Fruit fly (Drosophila melanogaster) whole organism, embryonic: ENCODE measurements around the gene CG4293.

ENCODE experiments used
- Blimp-1 ChIP-seq: fragments of 200-800 bp; sonication (Bioruptor generic); optimal IDR thresholded peaks from 3 replicates; lab custom pipeline; 2018; ENCODE audit warnings: missing biosample characterization, missing genetic modification characterization, mild to moderate bottlenecking, moderate library complexity, missing genetic modification reagents
- CG1024 ChIP-seq: fragments of 200-800 bp; sonication (Bioruptor generic); IDR thresholded peaks from 2 replicates; pipeline ENCODE4 v1.3.6; 2022; ENCODE audit warnings: missing biosample characterization, missing genetic modification characterization
- CG10366 ChIP-seq: fragments of 200-800 bp; sonication (Bioruptor generic); IDR thresholded peaks from 2 replicates; pipeline ENCODE4 v1.3.6; 2022; ENCODE audit warnings: missing biosample characterization, missing genetic modification characterization
- CG10565 ChIP-seq: fragments of 200-800 bp; sonication (Bioruptor generic); optimal IDR thresholded peaks from 3 replicates; lab custom pipeline; 2016; ENCODE audit warnings: missing biosample characterization, mild to moderate bottlenecking, missing genetic modification characterization
- CG11560 ChIP-seq: fragments of 200-800 bp; sonication (Bioruptor generic); IDR thresholded peaks from 3 replicates; pipeline ENCODE4 v1.3.6; 2022; ENCODE audit warnings: missing biosample characterization, missing genetic modification characterization
- CG11696 ChIP-seq: fragments of 200-800 bp; sonication (Bioruptor generic); IDR thresholded peaks from 2 replicates; pipeline ENCODE4 v1.3.6; 2022; ENCODE audit warnings: missing biosample characterization, missing genetic modification characterization
- CG12236 ChIP-seq: fragments of 200-800 bp; sonication (Bioruptor generic); optimal IDR thresholded peaks from 2 replicates; lab custom pipeline; 2016; ENCODE audit warnings: missing biosample characterization, missing genetic modification characterization
- CG12391 ChIP-seq: fragments of 200-800 bp; sonication (Bioruptor generic); optimal IDR thresholded peaks from 3 replicates; lab custom pipeline; 2018; ENCODE audit warnings: missing biosample characterization, mild to moderate bottlenecking, missing genetic modification characterization, moderate library complexity
- CG12942 ChIP-seq: fragments of 200-800 bp; sonication (Bioruptor generic); optimal IDR thresholded peaks from 3 replicates; lab custom pipeline; 2016; ENCODE audit warnings: missing biosample characterization, missing genetic modification characterization
- CG13296 ChIP-seq: fragments of 200-800 bp; sonication (Bioruptor generic); optimal IDR thresholded peaks from 3 replicates; lab custom pipeline; 2018; ENCODE audit warnings: missing biosample characterization, mild to moderate bottlenecking, missing genetic modification characterization
- CG13624 ChIP-seq: fragments of 200-800 bp; sonication (Bioruptor generic); optimal IDR thresholded peaks from 2 replicates; lab custom pipeline; 2016; ENCODE audit warnings: missing biosample characterization, missing genetic modification characterization
- CG14014 ChIP-seq: fragments of 200-800 bp; sonication (Bioruptor generic); IDR thresholded peaks from 2 replicates; pipeline ENCODE4 v1.3.6; 2022; ENCODE audit warnings: missing biosample characterization, missing genetic modification characterization
- CG15073 ChIP-seq: fragments of 200-800 bp; sonication (Bioruptor generic); optimal IDR thresholded peaks from 2 replicates; lab custom pipeline; 2016; ENCODE audit warnings: missing biosample characterization, missing genetic modification characterization
- CG15269 ChIP-seq: fragments of 200-800 bp; sonication (Bioruptor generic); optimal IDR thresholded peaks from 2 replicates; lab custom pipeline; 2018; ENCODE audit warnings: missing biosample characterization, mild to moderate bottlenecking, missing genetic modification characterization, moderate library complexity
- CG1529 ChIP-seq: fragments of 200-800 bp; sonication (Bioruptor generic); optimal IDR thresholded peaks from 3 replicates; lab custom pipeline; 2018; ENCODE audit warnings: missing biosample characterization, missing genetic modification characterization
- CG17802 ChIP-seq: fragments of 200-800 bp; sonication (Bioruptor generic); optimal IDR thresholded peaks from 2 replicates; lab custom pipeline; 2018; ENCODE audit warnings: missing biosample characterization, mild to moderate bottlenecking, missing genetic modification characterization, moderate library complexity
- CG17829 ChIP-seq: fragments of 200-800 bp; optimal IDR thresholded peaks from 2 replicates; lab custom pipeline; 2019; ENCODE audit warnings: missing biosample characterization, mild to moderate bottlenecking, missing genetic modification characterization, moderate library complexity
- CG17912 ChIP-seq: fragments of 200-800 bp; sonication (Bioruptor generic); optimal IDR thresholded peaks from 2 replicates; lab custom pipeline; 2018; ENCODE audit warnings: missing biosample characterization, mild to moderate bottlenecking, missing genetic modification characterization
- CG1832 ChIP-seq: fragments of 200-800 bp; sonication (Bioruptor generic); optimal IDR thresholded peaks from 2 replicates; lab custom pipeline; 2017; ENCODE audit warnings: missing biosample characterization, mild to moderate bottlenecking, missing genetic modification characterization, inconsistent platforms
- CG3065 ChIP-seq: fragments of 200-800 bp; sonication (Bioruptor generic); optimal IDR thresholded peaks from 2 replicates; lab custom pipeline; 2016; ENCODE audit warnings: missing biosample characterization, missing genetic modification characterization
- CG4360 ChIP-seq: fragments of 200-800 bp; sonication (Bioruptor generic); IDR thresholded peaks from 2 replicates; pipeline ENCODE4 v1.3.6; 2022; ENCODE audit warnings: missing biosample characterization, missing genetic modification characterization
- CG4730 ChIP-seq: fragments of 200-800 bp; sonication (Bioruptor generic); IDR thresholded peaks from 2 replicates; pipeline ENCODE4 v1.3.6; 2022; ENCODE audit warnings: missing biosample characterization, missing genetic modification characterization
- CG4854 ChIP-seq: fragments of 200-800 bp; sonication (Bioruptor generic); optimal IDR thresholded peaks from 2 replicates; lab custom pipeline; 2016; ENCODE audit warnings: missing biosample characterization, missing genetic modification characterization, inconsistent platforms
- CG5953 ChIP-seq: fragments of 200-800 bp; sonication (Bioruptor generic); IDR thresholded peaks from 2 replicates; pipeline ENCODE4 v1.3.6; 2022; ENCODE audit warnings: missing biosample characterization, missing genetic modification characterization
- CG7556 ChIP-seq: fragments of 200-800 bp; sonication (Bioruptor generic); optimal IDR thresholded peaks from 2 replicates; lab custom pipeline; 2017; ENCODE audit warnings: missing biosample characterization, mild to moderate bottlenecking, missing genetic modification characterization
- CG7786 ChIP-seq: fragments of 200-800 bp; sonication (Bioruptor generic); optimal IDR thresholded peaks from 2 replicates; lab custom pipeline; 2016; ENCODE audit warnings: missing biosample characterization, missing genetic modification characterization
- CG8478 ChIP-seq: fragments of >200 bp; optimal IDR thresholded peaks from 2 replicates; lab custom pipeline; 2018
- CG8944 ChIP-seq: fragments of 200-800 bp; sonication (Bioruptor generic); optimal IDR thresholded peaks from 3 replicates; lab custom pipeline; 2016; ENCODE audit warnings: missing biosample characterization, missing genetic modification characterization
- CTCF ChIP-seq: fragments of 200-800 bp; sonication (Bioruptor generic); optimal IDR thresholded peaks from 2 replicates; lab custom pipeline; 2017; ENCODE audit warnings: missing biosample characterization, mild to moderate bottlenecking, missing genetic modification characterization, moderate library complexity
- CkIIα-i1 ChIP-seq: fragments of 200-800 bp; sonication (Bioruptor generic); IDR thresholded peaks from 2 replicates; pipeline ENCODE4 v1.3.6; 2022; ENCODE audit warnings: missing biosample characterization, missing genetic modification characterization
- Dip2 ChIP-seq: fragments of 200-800 bp; sonication (Bioruptor generic); IDR thresholded peaks from 2 replicates; pipeline ENCODE4 v1.3.6; 2022; ENCODE audit warnings: missing biosample characterization, missing genetic modification characterization
- HLH54F ChIP-seq: fragments of 200-800 bp; sonication (Bioruptor generic); optimal IDR thresholded peaks from 3 replicates; lab custom pipeline; 2016; ENCODE audit warnings: missing biosample characterization, missing genetic modification characterization
- Hand ChIP-seq: fragments of 200-800 bp; sonication (Bioruptor generic); optimal IDR thresholded peaks from 2 replicates; lab custom pipeline; 2017; ENCODE audit warnings: mild to moderate bottlenecking, missing biosample characterization, missing genetic modification reagents, missing genetic modification characterization
- Hr51 ChIP-seq, 2 experiments: fragments of 200-800 bp; sonication (Bioruptor generic); optimal IDR thresholded peaks; 2 replicates in 1 of 2; 3 replicates in 1 of 2; lab custom pipeline; 2016 to 2018; ENCODE audit warnings: missing biosample characterization in 2 of 2, missing genetic modification characterization in 2 of 2, mild to moderate bottlenecking in 1 of 2, moderate library complexity in 1 of 2
- MTF-1 ChIP-seq: fragments of 200-800 bp; sonication (Bioruptor generic); optimal IDR thresholded peaks from 2 replicates; lab custom pipeline; 2018; ENCODE audit warnings: missing biosample characterization, mild to moderate bottlenecking, missing genetic modification characterization, borderline replicate concordance
- Med ChIP-seq: fragments of 200-800 bp; sonication (Bioruptor generic); peaks from one replicate; lab custom pipeline; 2016; ENCODE audit warnings: missing biosample characterization, missing genetic modification characterization, mild to moderate bottlenecking, inconsistent platforms, moderate library complexity
- NfI ChIP-seq: fragments of 200-800 bp; sonication (Bioruptor generic); optimal IDR thresholded peaks from 3 replicates; lab custom pipeline; 2018; ENCODE audit warnings: missing biosample characterization, mild to moderate bottlenecking, missing genetic modification characterization, moderate library complexity
- Rfx ChIP-seq: fragments of 200-800 bp; sonication (Bioruptor generic); IDR thresholded peaks from 2 replicates; pipeline ENCODE4 v1.3.6; 2022; ENCODE audit warnings: missing biosample characterization, missing genetic modification characterization
- Sox102F ChIP-seq: fragments of 200-800 bp; sonication (Bioruptor generic); optimal IDR thresholded peaks from 2 replicates; lab custom pipeline; 2018; ENCODE audit warnings: missing biosample characterization, mild to moderate bottlenecking, missing genetic modification characterization, moderate library complexity
- abd-A ChIP-seq: fragments of 200-800 bp; sonication (Bioruptor generic); optimal IDR thresholded peaks from 3 replicates; lab custom pipeline; 2019; ENCODE audit warnings: missing biosample characterization, mild to moderate bottlenecking, missing genetic modification characterization, moderate library complexity
- aop ChIP-seq: fragments of 200-800 bp; sonication (Bioruptor generic); IDR thresholded peaks from 2 replicates; pipeline ENCODE4 v1.3.6; 2022; ENCODE audit warnings: missing biosample characterization, missing genetic modification characterization
- ash1 ChIP-seq: fragments of 200-800 bp; sonication (Bioruptor generic); optimal IDR thresholded peaks from 2 replicates; lab custom pipeline; 2018; ENCODE audit warnings: missing biosample characterization, mild to moderate bottlenecking, missing genetic modification characterization
- chn ChIP-seq: fragments of 200-800 bp; sonication (Bioruptor generic); optimal IDR thresholded peaks from 2 replicates; lab custom pipeline; 2016; ENCODE audit warnings: missing biosample characterization, missing genetic modification characterization
- fu2 ChIP-seq: fragments of 200-800 bp; sonication (Bioruptor generic); optimal IDR thresholded peaks from 2 replicates; lab custom pipeline; 2016; ENCODE audit warnings: missing biosample characterization, missing genetic modification characterization
- gcm2 ChIP-seq: fragments of 200-800 bp; sonication (Bioruptor generic); optimal IDR thresholded peaks from 2 replicates; lab custom pipeline; 2016; ENCODE audit warnings: missing biosample characterization, missing genetic modification characterization
- grau ChIP-seq: fragments of 200-800 bp; optimal IDR thresholded peaks from 3 replicates; lab custom pipeline; 2019; ENCODE audit warnings: missing biosample characterization, mild to moderate bottlenecking, missing genetic modification characterization, moderate library complexity
- hth ChIP-seq: fragments of >200 bp; optimal IDR thresholded peaks from 2 replicates; lab custom pipeline; 2017; ENCODE audit warnings: inconsistent platforms
- pho ChIP-seq: fragments of 200-800 bp; sonication (Bioruptor generic); optimal IDR thresholded peaks from 2 replicates; lab custom pipeline; 2016; ENCODE audit warnings: missing biosample characterization, missing genetic modification characterization
- pzg ChIP-seq: fragments of 200-800 bp; sonication (Bioruptor generic); optimal IDR thresholded peaks from 3 replicates; lab custom pipeline; 2018; ENCODE audit warnings: missing biosample characterization, mild to moderate bottlenecking, missing genetic modification characterization, moderate library complexity
- sd ChIP-seq: fragments of 200-800 bp; sonication (Bioruptor generic); optimal IDR thresholded peaks from 3 replicates; lab custom pipeline; 2018; ENCODE audit warnings: missing biosample characterization, mild to moderate bottlenecking, missing genetic modification characterization, moderate library complexity
- sob ChIP-seq: fragments of 200-800 bp; sonication (Bioruptor generic); IDR thresholded peaks from 2 replicates; pipeline ENCODE4 v1.3.6; 2022; ENCODE audit warnings: missing biosample characterization, missing genetic modification characterization
- vnd ChIP-seq: fragments of 200-800 bp; sonication (Bioruptor generic); IDR thresholded peaks from 3 replicates; pipeline ENCODE4 v1.3.6; 2022; ENCODE audit warnings: missing biosample characterization, missing genetic modification characterization; ENCODE audit not compliant: partially characterized antibody
- vvl ChIP-seq: fragments of 200-800 bp; sonication (Bioruptor generic); IDR thresholded peaks from 2 replicates; pipeline ENCODE4 v1.3.6; 2022; ENCODE audit warnings: missing biosample characterization, missing genetic modification characterization

CG4293 gene

DNA sequence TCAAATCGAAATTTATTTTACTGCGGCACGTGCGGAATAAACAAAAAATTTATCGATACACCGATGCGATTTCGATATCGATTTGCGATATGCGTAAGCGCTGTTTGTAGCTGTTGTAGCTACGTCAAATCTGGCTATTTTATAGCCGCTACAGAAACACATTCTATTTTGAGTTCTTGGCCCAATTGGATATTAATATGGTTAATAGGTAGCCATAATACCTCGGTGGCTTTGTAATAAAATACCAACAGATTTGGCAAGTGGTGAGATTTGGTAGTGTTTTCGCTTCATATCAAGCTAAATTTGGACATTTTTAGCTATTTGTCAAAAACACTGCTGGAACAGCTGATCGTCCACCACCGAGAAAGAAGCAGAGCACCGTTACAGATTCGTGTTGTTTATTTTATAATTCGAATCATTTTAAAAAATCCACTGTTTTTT, 42.6 kb downstream of the CG4293 start, which contains the start of the genes CG18273 and CG3156 (continued):
- TF ChIP-seq CG15269 (tag; lab: Kevin White, UChicago) = no peak
- no peak for TF ChIP-seq CG13296
- TF ChIP-seq CG15073 (GFP tag; lab: Kevin White, UChicago) = no peak
- peak; percentile 62 for TF ChIP-seq pzg (GFP tag; lab: Kevin White, UChicago)
- TF ChIP-seq CG13624 (GFP tag; lab: Kevin White, UChicago) = peak; percentile 43
- TF ChIP-seq CG4854 (GFP tag; lab: Kevin White, UChicago) = no peak
- peak in 1 of 2 experiments; percentile 4 for TF ChIP-seq Hr51 (GFP tag; optimal IDR thresholded peaks at IDR 0.05; lab: Kevin White, UChicago)
- TF ChIP-seq MTF-1 (GFP tag; lab: Kevin White, UChicago) = no peak
- TF ChIP-seq Dip2 = no peak
- TF ChIP-seq CG10565 (GFP tag; lab: Kevin White, UChicago) = no peak
- TF ChIP-seq Blimp-1 (GFP tag; lab: Kevin White, UChicago) = no peak
- no peak for TF ChIP-seq fu2
- TF ChIP-seq CG12391 (tag; lab: Kevin White, UChicago) = peak; percentile 35
- TF ChIP-seq CG11560 (tag; lab: Robert Waterston, UW) = no peak
- TF ChIP-seq CG14014 = no peak
- TF ChIP-seq Rfx (GFP tag; lab: Robert Waterston, UW) = no peak
- TF ChIP-seq HLH54F (GFP tag; lab: Kevin White, UChicago) = no peak
- TF ChIP-seq sob (GFP tag; lab: Robert Waterston, UW) = no peak
- no peak for TF ChIP-seq hth (lab: Kevin White, UChicago)
- TF ChIP-seq Hand (GFP tag; lab: Kevin White, UChicago) = no peak
- no peak for TF ChIP-seq CG17912 (GFP tag; lab: Kevin White, UChicago)
- no peak for TF ChIP-seq CG8478 (lab: Kevin White, UChicago)
- TF ChIP-seq Med = peak; percentile 81
- no peak for TF ChIP-seq CG4360 (GFP tag; lab: Robert Waterston, UW)
- TF ChIP-seq CG8944 (GFP tag; lab: Kevin White, UChicago) = no peak
- no peak for TF ChIP-seq ash1
- no peak for TF ChIP-seq grau (tag; lab: Kevin White, UChicago)
- no peak for TF ChIP-seq abd-A (tag; lab: Kevin White, UChicago)
- TF ChIP-seq CG12236 (GFP tag; lab: Kevin White, UChicago) = no peak
- TF ChIP-seq CTCF = no peak
- no peak for TF ChIP-seq CG11696 (GFP tag; lab: Robert Waterston, UW)
- TF ChIP-seq vnd (GFP tag; lab: Robert Waterston, UW) = peak; percentile 43; the same call in 1 of the 3 replicates
- no peak for TF ChIP-seq CG10366 (GFP tag; lab: Robert Waterston, UW)
- no peak for TF ChIP-seq CG3065 (GFP tag; lab: Kevin White, UChicago)
- no peak for TF ChIP-seq CG1024 (GFP tag; lab: Robert Waterston, UW)
- TF ChIP-seq CG1832 = no peak
- no peak for TF ChIP-seq aop (GFP tag; lab: Robert Waterston, UW)
- TF ChIP-seq CkIIα-i1 (GFP tag; lab: Robert Waterston, UW) = no peak
- peak; percentile 15 for TF ChIP-seq pho (GFP tag; lab: Kevin White, UChicago)
- TF ChIP-seq CG12942 (GFP tag; lab: Kevin White, UChicago) = no peak
- TF ChIP-seq CG7786 (GFP tag; lab: Kevin White, UChicago) = peak; percentile 3
- TF ChIP-seq NfI = no peak
- no peak for TF ChIP-seq sd (tag; lab: Kevin White, UChicago)
- TF ChIP-seq CG17829 (tag; lab: Kevin White, UChicago) = peak; percentile 57
- no peak for TF ChIP-seq chn (GFP tag; lab: Kevin White, UChicago)
- no peak for TF ChIP-seq CG4730 (GFP tag; lab: Robert Waterston, UW)
- peak; percentile 70 for TF ChIP-seq CG17802 (tag; lab: Kevin White, UChicago)
- no peak for TF ChIP-seq CG1529
- no peak for TF ChIP-seq CG5953 (GFP tag; lab: Robert Waterston, UW)
- no peak for TF ChIP-seq CG7556 (GFP tag; lab: Kevin White, UChicago)
- TF ChIP-seq gcm2 = no peak
- no peak for TF ChIP-seq vvl
- TF ChIP-seq Sox102F (GFP tag; lab: Kevin White, UChicago) = no peak
